Fruit fly (Drosophila melanogaster) whole organism, embryonic: ENCODE measurements around the gene CG15877.

ENCODE experiments used
- Atf-2 ChIP-seq: fragments of 200-800 bp; sonication (Bioruptor generic); optimal IDR thresholded peaks from 2 replicates; lab custom pipeline; 2016; ENCODE audit warnings: missing biosample characterization, missing genetic modification characterization
- BtbVII ChIP-seq: fragments of 200-800 bp; sonication (Bioruptor generic); optimal IDR thresholded peaks from 3 replicates; lab custom pipeline; 2017; ENCODE audit warnings: missing biosample characterization, mild to moderate bottlenecking, missing genetic modification characterization
- CG10366 ChIP-seq: fragments of 200-800 bp; sonication (Bioruptor generic); IDR thresholded peaks from 2 replicates; pipeline ENCODE4 v1.3.6; 2022; ENCODE audit warnings: missing biosample characterization, missing genetic modification characterization
- CG10431 ChIP-seq: fragments of 200-800 bp; sonication (Bioruptor generic); optimal IDR thresholded peaks from 3 replicates; lab custom pipeline; 2018; ENCODE audit warnings: missing biosample characterization, mild to moderate bottlenecking, missing genetic modification characterization
- CG14965 ChIP-seq: fragments of 200-800 bp; sonication (Bioruptor generic); optimal IDR thresholded peaks from 2 replicates; lab custom pipeline; 2016; ENCODE audit warnings: missing biosample characterization, missing genetic modification characterization, borderline replicate concordance
- CG1529 ChIP-seq: fragments of 200-800 bp; sonication (Bioruptor generic); optimal IDR thresholded peaks from 3 replicates; lab custom pipeline; 2018; ENCODE audit warnings: missing biosample characterization, missing genetic modification characterization
- CG18599 ChIP-seq: fragments of 200-800 bp; sonication (Bioruptor generic); optimal IDR thresholded peaks from 3 replicates; lab custom pipeline; 2017; ENCODE audit warnings: missing biosample characterization, missing genetic modification characterization, mild to moderate bottlenecking, moderate library complexity, missing genetic modification reagents
- CG2199 ChIP-seq: fragments of 200-800 bp; sonication (Bioruptor generic); IDR thresholded peaks from 3 replicates; pipeline ENCODE4 v1.3.6; 2022; ENCODE audit warnings: missing biosample characterization, missing genetic modification characterization
- CG2678 ChIP-seq: fragments of 200-800 bp; sonication (Bioruptor generic); optimal IDR thresholded peaks from 3 replicates; lab custom pipeline; 2019; ENCODE audit warnings: missing biosample characterization, mild to moderate bottlenecking, missing genetic modification characterization, moderate library complexity
- CG3065 ChIP-seq: fragments of 200-800 bp; sonication (Bioruptor generic); optimal IDR thresholded peaks from 2 replicates; lab custom pipeline; 2016; ENCODE audit warnings: missing biosample characterization, missing genetic modification characterization
- CG33213 ChIP-seq: fragments of 200-800 bp; sonication (Bioruptor generic); optimal IDR thresholded peaks from 3 replicates; lab custom pipeline; 2016; ENCODE audit warnings: missing biosample characterization, missing genetic modification characterization
- CG34376 ChIP-seq: fragments of 200-800 bp; sonication (Bioruptor generic); optimal IDR thresholded peaks from 2 replicates; lab custom pipeline; 2018; ENCODE audit warnings: missing biosample characterization, mild to moderate bottlenecking, missing genetic modification characterization
- CG4282 ChIP-seq: fragments of 200-800 bp; sonication (Bioruptor generic); optimal IDR thresholded peaks from 2 replicates; lab custom pipeline; 2016; ENCODE audit warnings: missing biosample characterization, missing genetic modification characterization
- CG4707 ChIP-seq: fragments of 200-800 bp; sonication (Bioruptor generic); optimal IDR thresholded peaks from 2 replicates; lab custom pipeline; 2018; ENCODE audit warnings: missing biosample characterization, mild to moderate bottlenecking, missing genetic modification characterization, moderate library complexity
- CG6175 ChIP-seq: fragments of 200-800 bp; sonication (Bioruptor generic); IDR thresholded peaks from 3 replicates; pipeline ENCODE4 v1.3.6; 2022; ENCODE audit warnings: missing biosample characterization, missing genetic modification characterization
- CG6689 ChIP-seq: fragments of 200-800 bp; sonication (Bioruptor generic); IDR thresholded peaks from 2 replicates; pipeline ENCODE4 v1.3.6; 2022; ENCODE audit warnings: missing biosample characterization, missing genetic modification characterization
- CG7839 ChIP-seq: fragments of 200-800 bp; sonication (Bioruptor generic); optimal IDR thresholded peaks from 3 replicates; lab custom pipeline; 2018; ENCODE audit warnings: missing biosample characterization, mild to moderate bottlenecking, missing genetic modification characterization, moderate library complexity
- CG8281 ChIP-seq: fragments of 200-800 bp; sonication (Bioruptor generic); optimal IDR thresholded peaks from 2 replicates; lab custom pipeline; 2018; ENCODE audit warnings: missing biosample characterization, mild to moderate bottlenecking, missing genetic modification characterization, moderate library complexity
- CG9609 ChIP-seq: fragments of 200-800 bp; sonication (Bioruptor generic); optimal IDR thresholded peaks from 3 replicates; lab custom pipeline; 2016; ENCODE audit warnings: missing biosample characterization, missing genetic modification characterization
- CHES-1-like ChIP-seq: fragments of 200-800 bp; sonication (Bioruptor generic); optimal IDR thresholded peaks from 2 replicates; lab custom pipeline; 2016; ENCODE audit warnings: missing biosample characterization, missing genetic modification characterization
- Dbx ChIP-seq: fragments of 200-800 bp; sonication (Bioruptor generic); IDR thresholded peaks from 3 replicates; pipeline ENCODE4 v1.3.6; 2022; ENCODE audit warnings: missing biosample characterization, missing genetic modification characterization
- Dip2 ChIP-seq: fragments of 200-800 bp; sonication (Bioruptor generic); IDR thresholded peaks from 2 replicates; pipeline ENCODE4 v1.3.6; 2022; ENCODE audit warnings: missing biosample characterization, missing genetic modification characterization
- Ets97D ChIP-seq: fragments of 200-800 bp; sonication (Bioruptor generic); optimal IDR thresholded peaks from 3 replicates; lab custom pipeline; 2016; ENCODE audit warnings: missing biosample characterization, missing genetic modification characterization
- Fer1 ChIP-seq: fragments of 200-800 bp; sonication (Bioruptor generic); optimal IDR thresholded peaks from 2 replicates; lab custom pipeline; 2017; ENCODE audit warnings: missing biosample characterization, mild to moderate bottlenecking, missing genetic modification characterization
- H15 ChIP-seq: fragments of 200-800 bp; sonication (Bioruptor generic); IDR thresholded peaks from 3 replicates; pipeline ENCODE4 v1.3.6; 2022; ENCODE audit warnings: missing biosample characterization, missing genetic modification characterization
- Optix ChIP-seq: fragments of 200-800 bp; sonication (Bioruptor generic); IDR thresholded peaks from 3 replicates; pipeline ENCODE4 v1.3.6; 2022; ENCODE audit warnings: missing biosample characterization, missing genetic modification characterization
- Usf ChIP-seq: fragments of 200-800 bp; sonication (Bioruptor generic); optimal IDR thresholded peaks from 2 replicates; lab custom pipeline; 2017; ENCODE audit warnings: missing genotype, missing biosample characterization, missing genetic modification characterization
- al ChIP-seq: fragments of 200-800 bp; sonication (Bioruptor generic); IDR thresholded peaks from 2 replicates; pipeline ENCODE4 v1.3.6; 2022; ENCODE audit warnings: missing biosample characterization, missing genetic modification characterization
- ara ChIP-seq: fragments of 200-800 bp; sonication (Bioruptor generic); IDR thresholded peaks from 2 replicates; pipeline ENCODE4 v1.3.6; 2022; ENCODE audit warnings: missing biosample characterization, missing genetic modification characterization
- ase ChIP-seq: fragments of 200-800 bp; sonication (Bioruptor generic); IDR thresholded peaks from 3 replicates; pipeline ENCODE4 v1.3.6; 2022; ENCODE audit warnings: missing biosample characterization, missing genetic modification characterization
- ash1 ChIP-seq: fragments of 200-800 bp; sonication (Bioruptor generic); optimal IDR thresholded peaks from 2 replicates; lab custom pipeline; 2018; ENCODE audit warnings: missing biosample characterization, mild to moderate bottlenecking, missing genetic modification characterization
- bcd ChIP-seq: fragments of 200-800 bp; sonication (Bioruptor generic); optimal IDR thresholded peaks from 2 replicates; lab custom pipeline; 2017; ENCODE audit warnings: missing biosample characterization, mild to moderate bottlenecking, missing genetic modification characterization
- ci ChIP-seq: fragments of 200-800 bp; sonication (Bioruptor generic); IDR thresholded peaks from 3 replicates; pipeline ENCODE4 v1.3.6; 2022; ENCODE audit warnings: missing biosample characterization, missing genetic modification characterization
- corto ChIP-seq: fragments of 200-800 bp; sonication (Bioruptor generic); optimal IDR thresholded peaks from 2 replicates; lab custom pipeline; 2016; ENCODE audit warnings: missing biosample characterization, mild to moderate bottlenecking, missing genetic modification characterization, moderate library complexity
- dan ChIP-seq: fragments of 200-800 bp; sonication (Bioruptor generic); IDR thresholded peaks from 2 replicates; pipeline ENCODE4 v1.3.6; 2022; ENCODE audit warnings: missing biosample characterization, missing genetic modification characterization
- danr ChIP-seq: fragments of 200-800 bp; sonication (Bioruptor generic); IDR thresholded peaks from 2 replicates; pipeline ENCODE4 v1.3.6; 2022; ENCODE audit warnings: missing biosample characterization, missing genetic modification characterization
- dati ChIP-seq: fragments of 200-800 bp; sonication (Bioruptor generic); IDR thresholded peaks from 2 replicates; pipeline ENCODE4 v1.3.6; 2022; ENCODE audit warnings: missing biosample characterization, missing genetic modification characterization
- dpn ChIP-seq, 2 experiments: fragments of 200-800 bp; sonication (Bioruptor generic); optimal IDR thresholded peaks; 3 replicates each; lab custom pipeline; 2016; ENCODE audit warnings: missing biosample characterization in 2 of 2, missing genetic modification characterization in 2 of 2
- emc ChIP-seq: fragments of 200-800 bp; sonication (Bioruptor generic); optimal IDR thresholded peaks from 2 replicates; lab custom pipeline; 2016; ENCODE audit warnings: missing biosample characterization, missing genetic modification characterization
- hth ChIP-seq: fragments of >200 bp; optimal IDR thresholded peaks from 2 replicates; lab custom pipeline; 2017; ENCODE audit warnings: inconsistent platforms
- jigr1 ChIP-seq: fragments of 200-800 bp; sonication (Bioruptor generic); IDR thresholded peaks from 3 replicates; pipeline ENCODE4 v1.3.6; 2022; ENCODE audit warnings: missing biosample characterization, missing genetic modification characterization
- kni ChIP-seq: fragments of 200-800 bp; sonication (Bioruptor generic); optimal IDR thresholded peaks from 3 replicates; lab custom pipeline; 2017; ENCODE audit warnings: mild to moderate bottlenecking, missing biosample characterization, missing genetic modification reagents, missing genetic modification characterization
- knrl ChIP-seq: fragments of 200-800 bp; sonication (Bioruptor generic); IDR thresholded peaks from 3 replicates; pipeline ENCODE4 v1.3.6; 2022; ENCODE audit warnings: missing biosample characterization, missing genetic modification characterization; ENCODE audit not compliant: partially characterized antibody
- peb ChIP-seq: fragments of 200-800 bp; sonication (Bioruptor generic); IDR thresholded peaks from 2 replicates; pipeline ENCODE4 v1.3.6; 2022; ENCODE audit warnings: missing biosample characterization, missing genetic modification characterization
- pnt ChIP-seq: fragments of 200-800 bp; sonication (Bioruptor generic); optimal IDR thresholded peaks from 3 replicates; lab custom pipeline; 2016; ENCODE audit warnings: missing biosample characterization, missing genetic modification characterization
- pzg ChIP-seq: fragments of 200-800 bp; sonication (Bioruptor generic); optimal IDR thresholded peaks from 3 replicates; lab custom pipeline; 2018; ENCODE audit warnings: missing biosample characterization, mild to moderate bottlenecking, missing genetic modification characterization, moderate library complexity
- ranshi ChIP-seq: fragments of 200-800 bp; sonication (Bioruptor generic); IDR thresholded peaks from 2 replicates; pipeline ENCODE4 v1.3.6; 2022; ENCODE audit warnings: missing biosample characterization, missing genetic modification characterization
- rib ChIP-seq: fragments of 200-800 bp; sonication (Bioruptor generic); IDR thresholded peaks from 2 replicates; pipeline ENCODE4 v1.3.6; 2022; ENCODE audit warnings: missing biosample characterization, missing genetic modification characterization
- sd ChIP-seq: fragments of 200-800 bp; sonication (Bioruptor generic); optimal IDR thresholded peaks from 3 replicates; lab custom pipeline; 2018; ENCODE audit warnings: missing biosample characterization, mild to moderate bottlenecking, missing genetic modification characterization, moderate library complexity
- tin ChIP-seq: fragments of 200-800 bp; sonication (Bioruptor generic); optimal IDR thresholded peaks from 3 replicates; lab custom pipeline; 2016; ENCODE audit warnings: missing biosample characterization, missing genetic modification characterization
- trh ChIP-seq: fragments of 200-800 bp; sonication (Bioruptor generic); optimal IDR thresholded peaks from 2 replicates; lab custom pipeline; 2016; ENCODE audit warnings: missing biosample characterization, missing genetic modification characterization

The CG15877 gene

DNA sequence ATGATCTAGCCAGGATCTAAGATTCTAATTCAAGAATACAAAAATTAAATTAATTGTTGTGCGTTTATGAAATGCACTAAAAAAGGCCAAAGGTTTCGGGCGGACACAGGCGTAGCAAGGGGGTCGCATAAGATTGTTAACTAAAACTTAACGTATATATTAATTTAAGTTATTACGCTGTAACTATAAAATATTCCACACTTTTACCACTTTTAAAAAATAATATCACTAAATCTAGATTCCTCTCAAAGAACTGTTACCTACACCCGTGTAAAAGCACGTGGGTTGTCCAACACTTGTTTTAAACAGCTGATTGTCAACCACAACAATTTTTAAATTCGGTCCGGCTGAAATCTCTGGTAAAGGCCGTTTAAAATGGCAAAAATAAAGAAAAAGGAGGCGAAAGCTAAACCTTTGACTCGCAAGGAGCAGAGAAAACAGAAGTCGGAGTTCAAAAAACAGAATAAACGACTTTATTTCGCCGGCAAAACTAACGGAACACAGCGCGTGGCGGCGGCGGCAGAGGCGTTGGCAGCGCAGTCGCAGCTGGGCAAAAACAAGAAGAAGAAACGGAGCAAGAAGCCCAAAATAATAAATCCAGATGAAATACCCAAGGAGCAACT is 3.8 kb downstream of the CG15877 start, which contains the start of the genes mRpL23 and CG9004 (continued):
- TF ChIP-seq ara (GFP tag; lab: Robert Waterston, UW) (peak; percentile 100), dati (GFP tag; lab: Robert Waterston, UW) (peak; percentile 99), ranshi (peak; percentile 100), ci (GFP tag; lab: Robert Waterston, UW) (peak; percentile 100), trh (peak; percentile 99), rib (GFP tag; lab: Robert Waterston, UW) (peak; percentile 100), tin (peak; percentile 100), kni (GFP tag; lab: Kevin White, UChicago) (peak; percentile 92), Usf (peak; percentile 99), CG2678 (tag; lab: Kevin White, UChicago) (peak; percentile 99), emc (GFP tag; lab: Kevin White, UChicago) (peak; percentile 97), CG10366 (GFP tag; lab: Robert Waterston, UW) (peak; percentile 100), sd (peak; percentile 95), CG9609 (GFP tag; lab: Kevin White, UChicago) (peak; percentile 98), Ets97D (GFP tag; lab: Kevin White, UChicago) (peak; percentile 97), CG33213 (GFP tag; lab: Kevin White, UChicago) (peak; percentile 99), Optix (peak; percentile 99), danr (GFP tag; lab: Robert Waterston, UW) (peak; percentile 99), bcd (peak; percentile 99), CG6689 (GFP tag; lab: Robert Waterston, UW) (peak; percentile 99), ase (GFP tag; lab: Robert Waterston, UW) (peak; percentile 100), CG14965 (GFP tag; lab: Kevin White, UChicago) (peak; percentile 77), H15 (GFP tag; lab: Robert Waterston, UW) (peak; percentile 100), CG1529 (peak; percentile 97), Atf-2 (GFP tag; lab: Kevin White, UChicago) (peak; percentile 98), corto (GFP tag; lab: Kevin White, UChicago) (peak; percentile 95), jigr1 (peak; percentile 99), pzg (GFP tag; lab: Kevin White, UChicago) (peak; percentile 76), dpn (GFP tag; optimal IDR thresholded peaks at IDR 0.05; lab: Kevin White, UChicago) (peak; percentile 99), al (GFP tag; lab: Robert Waterston, UW) (peak; percentile 99), CG7839 (tag; lab: Kevin White, UChicago) (peak; percentile 99), CG8281 (peak; percentile 94), CG34376 (peak; percentile 99), BtbVII (peak; percentile 97), ash1 (GFP tag; lab: Kevin White, UChicago) (peak; percentile 92), CG6175 (peak; percentile 99), peb (GFP tag; lab: Robert Waterston, UW) (peak; percentile 99), CG4282 (GFP tag; lab: Kevin White, UChicago) (peak; percentile 95), CG3065 (GFP tag; lab: Kevin White, UChicago) (peak; percentile 97), Fer1 (peak; percentile 98), Dbx (GFP tag; lab: Robert Waterston, UW) (peak; percentile 100), CHES-1-like (GFP tag; lab: Kevin White, UChicago) (peak; percentile 99), CG10431 (peak; percentile 95), knrl (GFP tag; lab: Robert Waterston, UW) (peak; percentile 34; the same call in 1 of the 3 replicates), pnt (GFP tag; lab: Kevin White, UChicago) (peak; percentile 99), dan (GFP tag; lab: Robert Waterston, UW) (peak; percentile 98), CG18599 (GFP tag; lab: Kevin White, UChicago) (peak; percentile 99), CG4707 (GFP tag; lab: Kevin White, UChicago) (peak; percentile 94), Dip2 (GFP tag; lab: Robert Waterston, UW) (peak; percentile 80), hth (lab: Kevin White, UChicago) (no peak), CG2199 (GFP tag; lab: Robert Waterston, UW) (peak; percentile 99)
